Fruit fly (Drosophila melanogaster): ENCODE results near the gene Mst85C.

The Mst85C gene

dm6 chr3R:9082332-9082731, 33.9 kb downstream of the Mst85C start:
- TF ChIP-seq ttk (optimal IDR thresholded peaks at IDR 0.05) (no peak), Sin3A (optimal IDR thresholded peaks at IDR 0.05) (no peak), psq (optimal IDR thresholded peaks at IDR 0.05) (no peak), insv (optimal IDR thresholded peaks at IDR 0.05) (no peak), Myc (optimal IDR thresholded peaks at IDR 0.05) (no peak), h (optimal IDR thresholded peaks at IDR 0.05) (no peak)

dm6 chr3R:9083379-9083778, 34.9 kb downstream of the Mst85C start:
- TF ChIP-seq Myc (optimal IDR thresholded peaks at IDR 0.05) (no peak), h (optimal IDR thresholded peaks at IDR 0.05) (no peak), ttk (optimal IDR thresholded peaks at IDR 0.05) (no peak), Sin3A (optimal IDR thresholded peaks at IDR 0.05) (no peak), insv (optimal IDR thresholded peaks at IDR 0.05) (no peak), psq (optimal IDR thresholded peaks at IDR 0.05) (no peak)

- no peak for TF ChIP-seq Sin3A (optimal IDR thresholded peaks at IDR 0.05)
- TF ChIP-seq h (optimal IDR thresholded peaks at IDR 0.05), result no peak
- no peak for TF ChIP-seq Myc (optimal IDR thresholded peaks at IDR 0.05)
- no peak for TF ChIP-seq insv (optimal IDR thresholded peaks at IDR 0.05)
- no peak for TF ChIP-seq ttk (optimal IDR thresholded peaks at IDR 0.05)
- no peak for TF ChIP-seq psq (optimal IDR thresholded peaks at IDR 0.05)
Observed at dm6 chr3R:9085306-9085705, 36.9 kb downstream of the Mst85C start.

- TF ChIP-seq insv (optimal IDR thresholded peaks at IDR 0.05) (no peak), Myc (optimal IDR thresholded peaks at IDR 0.05) (no peak), Sin3A (optimal IDR thresholded peaks at IDR 0.05) (no peak), psq (optimal IDR thresholded peaks at IDR 0.05) (no peak), h (optimal IDR thresholded peaks at IDR 0.05) (no peak), ttk (optimal IDR thresholded peaks at IDR 0.05) (no peak)
Observed at dm6 chr3R:9090303-9090702, 41.9 kb downstream of the Mst85C start.
